ENCODE assay signal across 1 fruit fly cellular context in the genomic region with DNA sequence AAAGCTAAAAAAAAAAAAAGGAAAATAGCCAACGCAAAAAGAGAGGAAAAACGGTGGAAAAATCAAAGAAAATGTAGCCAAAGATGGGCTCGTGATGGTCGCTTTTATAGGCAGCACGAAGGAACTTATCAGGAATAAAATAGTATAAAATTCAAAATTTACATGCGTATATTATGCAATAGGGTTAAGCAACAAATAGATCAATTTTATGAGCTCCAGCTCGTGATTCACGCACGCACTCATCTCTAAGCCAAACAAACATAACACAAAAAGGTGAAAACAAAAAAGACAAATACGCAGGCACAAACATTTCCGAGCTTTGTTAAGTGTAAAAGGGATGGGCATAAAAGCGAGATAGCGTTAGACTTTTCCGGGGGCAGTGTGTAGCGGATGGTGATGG.
TF ChIP-seq lines count a peak whose summit lies in the region.

No protein-coding gene starts in this region.

TF ChIP-seq in whole organism, embryonic, 481 proteins besides CTCF, POLR2A, EP300 and RAD21 (continued from another document and continues in another):
- TF ChIP-seq Opbp (GFP tag; IDR thresholded peaks at IDR 0.05; lab: Robert Waterston, UW; ENCODE audit: partially characterized antibody) (no peak), Dek (tag; optimal IDR thresholded peaks at IDR 0.05; lab: Kevin White, UChicago) (no peak), dan (GFP tag; IDR thresholded peaks at IDR 0.05; lab: Robert Waterston, UW) (no peak), H2.0 (GFP tag; IDR thresholded peaks at IDR 0.05; lab: Robert Waterston, UW) (peak; percentile 54), CG14710 (tag; optimal IDR thresholded peaks at IDR 0.05; lab: Kevin White, UChicago) (peak; percentile 26), bab2 (GFP tag; optimal IDR thresholded peaks at IDR 0.05; lab: Kevin White, UChicago) (peak; percentile 38), CG1529 (GFP tag; optimal IDR thresholded peaks at IDR 0.05; lab: Kevin White, UChicago) (peak; percentile 35), ap (GFP tag; IDR thresholded peaks at IDR 0.05; lab: Robert Waterston, UW) (no peak), gro (GFP tag; optimal IDR thresholded peaks at IDR 0.05; lab: Kevin White, UChicago) (no peak), CG18476 (GFP tag; optimal IDR thresholded peaks at IDR 0.05; lab: Kevin White, UChicago) (peak; percentile 6), stwl (tag; optimal IDR thresholded peaks at IDR 0.05; lab: Kevin White, UChicago) (peak; percentile 15), CG30020 (tag; optimal IDR thresholded peaks at IDR 0.05; lab: Kevin White, UChicago) (no peak), CG2116 (GFP tag; optimal IDR thresholded peaks at IDR 0.05; lab: Kevin White, UChicago) (no peak), HHEX (GFP tag; optimal IDR thresholded peaks at IDR 0.05; lab: Kevin White, UChicago) (peak; percentile 32), pros (GFP tag; optimal IDR thresholded peaks at IDR 0.05; lab: Kevin White, UChicago) (no peak), en (GFP tag; optimal IDR thresholded peaks at IDR 0.05; lab: Kevin White, UChicago) (no peak), kni (GFP tag; optimal IDR thresholded peaks at IDR 0.05; lab: Kevin White, UChicago) (peak; percentile 19), CG13123 (GFP tag; optimal IDR thresholded peaks at IDR 0.05; lab: Kevin White, UChicago) (no peak), CG5245 (GFP tag; optimal IDR thresholded peaks at IDR 0.05; lab: Kevin White, UChicago) (peak; percentile 45), Med (GFP tag; lab: Kevin White, UChicago) (peak; percentile 85), CG6689 (GFP tag; IDR thresholded peaks at IDR 0.05; lab: Robert Waterston, UW) (peak; percentile 64), CG10979 (tag; optimal IDR thresholded peaks at IDR 0.05; lab: Kevin White, UChicago) (peak; percentile 60), trem (tag; optimal IDR thresholded peaks at IDR 0.05; lab: Kevin White, UChicago) (peak; percentile 30), CG12391 (tag; optimal IDR thresholded peaks at IDR 0.05; lab: Kevin White, UChicago) (peak; percentile 46), Pdp1 (GFP tag; optimal IDR thresholded peaks at IDR 0.05; lab: Kevin White, UChicago) (peak; percentile 5 to 72), luna (GFP tag; optimal IDR thresholded peaks at IDR 0.05; lab: Kevin White, UChicago) (no peak), CG18599 (GFP tag; optimal IDR thresholded peaks at IDR 0.05; lab: Kevin White, UChicago) (peak; percentile 28), D (optimal IDR thresholded peaks at IDR 0.05; lab: Kevin White, UChicago) (no peak), D (GFP tag; optimal IDR thresholded peaks at IDR 0.05; lab: Kevin White, UChicago) (peak; percentile 44), CG7839 (tag; optimal IDR thresholded peaks at IDR 0.05; lab: Kevin White, UChicago) (peak; percentile 56), chn (GFP tag; optimal IDR thresholded peaks at IDR 0.05; lab: Kevin White, UChicago) (peak; percentile 24), klu (GFP tag; IDR thresholded peaks at IDR 0.05; lab: Robert Waterston, UW) (0 out of 2 replicates have a peak, but pooled peaks have one; percentile 32), pan (optimal IDR thresholded peaks at IDR 0.05; lab: Kevin White, UChicago) (no peak), pan (GFP tag; optimal IDR thresholded peaks at IDR 0.05 in 1 of 2, IDR thresholded peaks at IDR 0.05 in 1 of 2) (peak in 1 of 2 experiments; percentile 18), CG32532 (GFP tag; IDR thresholded peaks at IDR 0.05; lab: Robert Waterston, UW) (peak; percentile 49), ham (GFP tag; IDR thresholded peaks at IDR 0.05; lab: Robert Waterston, UW) (no peak), fd64A (GFP tag; optimal IDR thresholded peaks at IDR 0.05; lab: Kevin White, UChicago) (peak; percentile 15), CG2678 (tag; optimal IDR thresholded peaks at IDR 0.05; lab: Kevin White, UChicago) (peak; percentile 58), tgo (GFP tag; IDR thresholded peaks at IDR 0.05; lab: Robert Waterston, UW) (peak; percentile 47; the same call in 2 of the 3 replicates), Dad (GFP tag; optimal IDR thresholded peaks at IDR 0.05; lab: Kevin White, UChicago) (no peak), CG4707 (GFP tag; optimal IDR thresholded peaks at IDR 0.05; lab: Kevin White, UChicago) (peak; percentile 37), Sry-β (GFP tag; optimal IDR thresholded peaks at IDR 0.05; lab: Kevin White, UChicago) (peak; percentile 28), CG14667 (GFP tag; IDR thresholded peaks at IDR 0.05; lab: Robert Waterston, UW) (0 out of 2 replicates have a peak, but pooled peaks have one; percentile 8), CG17186 (GFP tag; optimal IDR thresholded peaks at IDR 0.05; lab: Kevin White, UChicago) (no peak), Bteb2 (GFP tag; optimal IDR thresholded peaks at IDR 0.05; lab: Kevin White, UChicago) (no peak), CG1233 (GFP tag; optimal IDR thresholded peaks at IDR 0.05; lab: Kevin White, UChicago) (peak; percentile 32), so (GFP tag; IDR thresholded peaks at IDR 0.05; lab: Robert Waterston, UW) (no peak), ATbp (GFP tag; optimal IDR thresholded peaks at IDR 0.05; lab: Kevin White, UChicago) (peak; percentile 62), CG4328 (GFP tag; optimal IDR thresholded peaks at IDR 0.05; lab: Kevin White, UChicago) (no peak), sd (tag; optimal IDR thresholded peaks at IDR 0.05; lab: Kevin White, UChicago) (peak; percentile 27), CG31224 (GFP tag; IDR thresholded peaks at IDR 0.05; lab: Robert Waterston, UW) (no peak), row (GFP tag; IDR thresholded peaks at IDR 0.05; lab: Robert Waterston, UW) (peak; percentile 70), Xrp1 (GFP tag; IDR thresholded peaks at IDR 0.05; lab: Robert Waterston, UW) (peak; percentile 83), dpn (GFP tag; optimal IDR thresholded peaks at IDR 0.05; lab: Kevin White, UChicago) (peak in 1 of 2 experiments; percentile 27), CG4617 (GFP tag; optimal IDR thresholded peaks at IDR 0.05; lab: Kevin White, UChicago; ENCODE audit: borderline replicate concordance) (peak; percentile 5), run (tag; optimal IDR thresholded peaks at IDR 0.05; lab: Kevin White, UChicago) (no peak), Ravus (GFP tag; IDR thresholded peaks at IDR 0.05; lab: Robert Waterston, UW) (no peak), az2 (GFP tag; optimal IDR thresholded peaks at IDR 0.05; lab: Kevin White, UChicago) (peak; percentile 27), CG15601 (tag; optimal IDR thresholded peaks at IDR 0.05; lab: Kevin White, UChicago) (peak; percentile 12), CG2712 (tag; optimal IDR thresholded peaks at IDR 0.05; lab: Kevin White, UChicago) (peak; percentile 65), nau (GFP tag; optimal IDR thresholded peaks at IDR 0.05; lab: Kevin White, UChicago) (peak; percentile 40), Meics (GFP tag; optimal IDR thresholded peaks at IDR 0.05; lab: Kevin White, UChicago) (no peak), fd3F (GFP tag; optimal IDR thresholded peaks at IDR 0.05; lab: Kevin White, UChicago) (no peak), ro (GFP tag; IDR thresholded peaks at IDR 0.05; lab: Robert Waterston, UW) (peak; percentile 40; the same call in 1 of the 2 replicates), cad (GFP tag; optimal IDR thresholded peaks at IDR 0.05; lab: Kevin White, UChicago) (no peak), CG12942 (GFP tag; optimal IDR thresholded peaks at IDR 0.05; lab: Kevin White, UChicago) (no peak), Nf-YA (GFP tag; IDR thresholded peaks at IDR 0.05; lab: Robert Waterston, UW) (0 out of 2 replicates have a peak, but pooled peaks have one; percentile 14), caup (GFP tag; optimal IDR thresholded peaks at IDR 0.05; lab: Kevin White, UChicago; ENCODE audit: severe bottlenecking) (peak; percentile 28), CG12744 (GFP tag; optimal IDR thresholded peaks at IDR 0.05; lab: Kevin White, UChicago) (no peak), Asciz (GFP tag; optimal IDR thresholded peaks at IDR 0.05; lab: Kevin White, UChicago) (peak; percentile 55), CG16813 (GFP tag; IDR thresholded peaks at IDR 0.05; lab: Robert Waterston, UW; ENCODE audit: partially characterized antibody) (peak; percentile 38; the same call in 1 of the 3 replicates), p53 (GFP tag; optimal IDR thresholded peaks at IDR 0.05; lab: Kevin White, UChicago) (no peak), CG10147 (GFP tag; optimal IDR thresholded peaks at IDR 0.05; lab: Kevin White, UChicago) (no peak), CG34376 (GFP tag; optimal IDR thresholded peaks at IDR 0.05; lab: Kevin White, UChicago) (no peak), slp2 (GFP tag; optimal IDR thresholded peaks at IDR 0.05; lab: Kevin White, UChicago) (peak; percentile 8), CG13894 (tag; optimal IDR thresholded peaks at IDR 0.05; lab: Kevin White, UChicago) (no peak), zen (tag; optimal IDR thresholded peaks at IDR 0.05; lab: Kevin White, UChicago) (no peak), CG10543 (GFP tag; optimal IDR thresholded peaks at IDR 0.05; lab: Kevin White, UChicago) (no peak), gcm (GFP tag; optimal IDR thresholded peaks at IDR 0.05; lab: Kevin White, UChicago) (peak; percentile 26), CG8924 (tag; optimal IDR thresholded peaks at IDR 0.05; lab: Kevin White, UChicago) (peak; percentile 17), CG6654 (GFP tag; optimal IDR thresholded peaks at IDR 0.05; lab: Kevin White, UChicago) (no peak), Kr (GFP tag; optimal IDR thresholded peaks at IDR 0.05; lab: Kevin White, UChicago) (no peak), CG14860 (GFP tag; IDR thresholded peaks at IDR 0.05; lab: Robert Waterston, UW; ENCODE audit: partially characterized antibody) (peak; percentile 67), CG33213 (GFP tag; optimal IDR thresholded peaks at IDR 0.05; lab: Kevin White, UChicago) (peak; percentile 0), sima (GFP tag; optimal IDR thresholded peaks at IDR 0.05; lab: Kevin White, UChicago) (no peak), ken (GFP tag; IDR thresholded peaks at IDR 0.05; lab: Robert Waterston, UW) (0 out of 3 replicates have a peak, but pooled peaks have one; percentile 50), eyg (GFP tag; optimal IDR thresholded peaks at IDR 0.05; lab: Kevin White, UChicago) (peak; percentile 31), CG3995 (GFP tag; optimal IDR thresholded peaks at IDR 0.05; lab: Kevin White, UChicago) (no peak), CG6791 (GFP tag; IDR thresholded peaks at IDR 0.05; lab: Robert Waterston, UW; ENCODE audit: partially characterized antibody) (peak; percentile 49; the same call in 1 of the 3 replicates), knrl (GFP tag; IDR thresholded peaks at IDR 0.05; lab: Robert Waterston, UW; ENCODE audit: partially characterized antibody) (peak; percentile 65; the same call in 2 of the 3 replicates), Stat92E (GFP tag; optimal IDR thresholded peaks at IDR 0.05; lab: Kevin White, UChicago) (peak in 1 of 3 experiments; percentile 3), seq (GFP tag; IDR thresholded peaks at IDR 0.05; lab: Robert Waterston, UW) (peak; percentile 34; the same call in 1 of the 2 replicates), CG17385 (GFP tag; optimal IDR thresholded peaks at IDR 0.05; lab: Kevin White, UChicago) (peak; percentile 42), aop (GFP tag; IDR thresholded peaks at IDR 0.05; lab: Robert Waterston, UW) (no peak), BtbVII (GFP tag; optimal IDR thresholded peaks at IDR 0.05; lab: Kevin White, UChicago) (no peak), chif (GFP tag; optimal IDR thresholded peaks at IDR 0.05; lab: Kevin White, UChicago) (peak; percentile 29 to 31), CG7556 (GFP tag; optimal IDR thresholded peaks at IDR 0.05; lab: Kevin White, UChicago) (peak; percentile 42), wor (GFP tag; IDR thresholded peaks at IDR 0.05; lab: Robert Waterston, UW) (no peak), E2f2 (GFP tag; IDR thresholded peaks at IDR 0.05; lab: Robert Waterston, UW) (peak; percentile 19; the same call in 1 of the 2 replicates), Sox100B (GFP tag; optimal IDR thresholded peaks at IDR 0.05; lab: Kevin White, UChicago) (peak; percentile 51), grn (GFP tag; optimal IDR thresholded peaks at IDR 0.05; lab: Kevin White, UChicago) (no peak), tx (GFP tag; optimal IDR thresholded peaks at IDR 0.05; lab: Kevin White, UChicago) (no peak), Dp (GFP tag; optimal IDR thresholded peaks at IDR 0.05; lab: Kevin White, UChicago) (no peak), CG10267 (tag; optimal IDR thresholded peaks at IDR 0.05; lab: Kevin White, UChicago) (peak; percentile 28), CG10209 (GFP tag; optimal IDR thresholded peaks at IDR 0.05; lab: Kevin White, UChicago) (peak; percentile 45), danr (GFP tag; IDR thresholded peaks at IDR 0.05; lab: Robert Waterston, UW) (no peak), yki (optimal IDR thresholded peaks at IDR 0.05; lab: Kevin White, UChicago) (no peak), ase (GFP tag; IDR thresholded peaks at IDR 0.05; lab: Robert Waterston, UW) (peak; percentile 57; the same call in 2 of the 3 replicates), CG3163 (GFP tag; optimal IDR thresholded peaks at IDR 0.05; lab: Kevin White, UChicago) (no peak), CG11560 (tag; IDR thresholded peaks at IDR 0.05; lab: Robert Waterston, UW) (no peak), pnt (GFP tag; optimal IDR thresholded peaks at IDR 0.05; lab: Kevin White, UChicago) (peak; percentile 7), lilli (GFP tag; optimal IDR thresholded peaks at IDR 0.05; lab: Kevin White, UChicago) (no peak), shn (GFP tag; optimal IDR thresholded peaks at IDR 0.05; lab: Kevin White, UChicago) (no peak), Rx (GFP tag; IDR thresholded peaks at IDR 0.05; lab: Robert Waterston, UW) (peak; percentile 52), Lim3 (GFP tag; IDR thresholded peaks at IDR 0.05; lab: Robert Waterston, UW) (no peak), NfI (GFP tag; optimal IDR thresholded peaks at IDR 0.05; lab: Kevin White, UChicago) (peak; percentile 25), gem (tag; optimal IDR thresholded peaks at IDR 0.05; lab: Kevin White, UChicago) (peak; percentile 67), fd102C (GFP tag; optimal IDR thresholded peaks at IDR 0.05; lab: Kevin White, UChicago) (no peak), CG7786 (GFP tag; optimal IDR thresholded peaks at IDR 0.05; lab: Kevin White, UChicago) (no peak), disco-r (GFP tag; optimal IDR thresholded peaks at IDR 0.05; lab: Kevin White, UChicago) (no peak), esg (GFP tag; conservative IDR thresholded peaks at IDR 0.05; lab: Robert Waterston, UW) (no peak), CG9876 (GFP tag; optimal IDR thresholded peaks at IDR 0.05; lab: Kevin White, UChicago) (no peak), CG17912 (GFP tag; optimal IDR thresholded peaks at IDR 0.05; lab: Kevin White, UChicago) (no peak), CG3726 (GFP tag; IDR thresholded peaks at IDR 0.05; lab: Robert Waterston, UW) (peak; percentile 61; the same call in 1 of the 3 replicates), Sox102F (GFP tag; optimal IDR thresholded peaks at IDR 0.05; lab: Kevin White, UChicago) (peak; percentile 66), Hsf (GFP tag; optimal IDR thresholded peaks at IDR 0.05; lab: Kevin White, UChicago) (peak; percentile 31), jing (GFP tag; optimal IDR thresholded peaks at IDR 0.05; lab: Kevin White, UChicago) (no peak)
